Fruit fly (Drosophila melanogaster): ENCODE measurements around the gene CG9915.
A peak's percentile ranks its signal among the peaks of the same experiment; 100 is the strongest.

Gene CG9915

dm6 chrX:16275168-16275853 is 37.6 kb downstream of the CG9915 start:
- TF ChIP-seq CG17806 (tag; optimal IDR thresholded peaks at IDR 0.05) (no peak), CG14655 (GFP tag; optimal IDR thresholded peaks at IDR 0.05) (no peak), rn (GFP tag; IDR thresholded peaks at IDR 0.05) (no peak), CG9948 (tag; optimal IDR thresholded peaks at IDR 0.05) (no peak)

dm6 chrX:16270795-16271194 is 42.1 kb downstream of the CG9915 start, which contains the start of gene Mfe2:
TSS of gene Mfe2 (plus strand) at chrX:16270951.
- TF ChIP-seq CG32121 (GFP tag; IDR thresholded peaks at IDR 0.05) (peak; percentile 52), Pif1A (GFP tag; optimal IDR thresholded peaks at IDR 0.05) (peak; percentile 15), EcR (GFP tag; optimal IDR thresholded peaks at IDR 0.05) (peak; percentile 65), CG15710 (tag; optimal IDR thresholded peaks at IDR 0.05) (peak; percentile 22), D1 (tag; optimal IDR thresholded peaks at IDR 0.05) (no peak), CG10348 (GFP tag; IDR thresholded peaks at IDR 0.05) (no peak), CG17806 (tag; optimal IDR thresholded peaks at IDR 0.05) (peak; percentile 14), fd96Ca (GFP tag; IDR thresholded peaks at IDR 0.05) (no peak), CG4496 (GFP tag; IDR thresholded peaks at IDR 0.05) (peak; percentile 60; the same call in 1 of the 3 replicates), CG8301 (tag; optimal IDR thresholded peaks at IDR 0.05) (peak; percentile 35), CG8159 (tag; optimal IDR thresholded peaks at IDR 0.05) (peak; percentile 28), CG12605 (GFP tag; IDR thresholded peaks at IDR 0.05) (peak; percentile 39; the same call in 1 of the 2 replicates), CG14655 (GFP tag; optimal IDR thresholded peaks at IDR 0.05) (peak; percentile 55), CG13204 (GFP tag; optimal IDR thresholded peaks at IDR 0.05) (peak; percentile 37), Pif1B (GFP tag; optimal IDR thresholded peaks at IDR 0.05) (no peak), gl (tag; optimal IDR thresholded peaks at IDR 0.05) (peak; percentile 83), rn (GFP tag; IDR thresholded peaks at IDR 0.05) (0 out of 2 replicates have a peak, but pooled peaks have one; percentile 12), CG34367 (tag; optimal IDR thresholded peaks at IDR 0.05) (peak; percentile 31), Snoo (tag; optimal IDR thresholded peaks at IDR 0.05) (no peak), Ets98B (GFP tag; IDR thresholded peaks at IDR 0.05) (peak; percentile 65; the same call in 1 of the 2 replicates), CG9948 (tag; optimal IDR thresholded peaks at IDR 0.05) (no peak)

dm6 chrX:16266437-16266836 is 46.5 kb downstream of the CG9915 start, which contains the start of gene CG12507:
TSS of gene CG12507 (minus strand) at chrX:16266537.
- TF ChIP-seq D1 (tag; optimal IDR thresholded peaks at IDR 0.05) = no peak
- no peak for TF ChIP-seq gl (tag; optimal IDR thresholded peaks at IDR 0.05)
- TF ChIP-seq CG9948 (tag; optimal IDR thresholded peaks at IDR 0.05) = no peak
- no peak for TF ChIP-seq EcR (GFP tag; optimal IDR thresholded peaks at IDR 0.05)
- TF ChIP-seq Ets98B (GFP tag; IDR thresholded peaks at IDR 0.05) = no peak
- no peak for TF ChIP-seq CG17806 (tag; optimal IDR thresholded peaks at IDR 0.05)
- no peak for TF ChIP-seq Snoo (tag; optimal IDR thresholded peaks at IDR 0.05)
- no peak for TF ChIP-seq CG8301 (tag; optimal IDR thresholded peaks at IDR 0.05)
- TF ChIP-seq CG10348 (GFP tag; IDR thresholded peaks at IDR 0.05) = no peak
- TF ChIP-seq CG34367 (tag; optimal IDR thresholded peaks at IDR 0.05) = no peak
- no peak for TF ChIP-seq Pif1B (GFP tag; optimal IDR thresholded peaks at IDR 0.05)
- no peak for TF ChIP-seq CG14655 (GFP tag; optimal IDR thresholded peaks at IDR 0.05)
- no peak for TF ChIP-seq CG13204 (GFP tag; optimal IDR thresholded peaks at IDR 0.05)
- TF ChIP-seq CG32121 (GFP tag; IDR thresholded peaks at IDR 0.05) = no peak
- no peak for TF ChIP-seq fd96Ca (GFP tag; IDR thresholded peaks at IDR 0.05)
- TF ChIP-seq CG4496 (GFP tag; IDR thresholded peaks at IDR 0.05) = no peak
- TF ChIP-seq rn (GFP tag; IDR thresholded peaks at IDR 0.05) = no peak
- TF ChIP-seq CG8159 (tag; optimal IDR thresholded peaks at IDR 0.05) = no peak

- peak; percentile 49 for TF ChIP-seq Snoo (tag; optimal IDR thresholded peaks at IDR 0.05)
- TF ChIP-seq CG32121 (GFP tag; IDR thresholded peaks at IDR 0.05) = peak; percentile 33; the same call in 1 of the 2 replicates
- TF ChIP-seq CG13204 (GFP tag; optimal IDR thresholded peaks at IDR 0.05) = no peak
- TF ChIP-seq EcR (GFP tag; optimal IDR thresholded peaks at IDR 0.05) = no peak
- TF ChIP-seq CG14655 (GFP tag; optimal IDR thresholded peaks at IDR 0.05) = peak; percentile 59
- TF ChIP-seq fd96Ca (GFP tag; IDR thresholded peaks at IDR 0.05) = peak; percentile 60; the same call in 2 of the 3 replicates
- no peak for TF ChIP-seq D1 (tag; optimal IDR thresholded peaks at IDR 0.05)
- peak; percentile 51 for TF ChIP-seq Pif1B (GFP tag; optimal IDR thresholded peaks at IDR 0.05)
- peak; percentile 63 for TF ChIP-seq Pif1A (GFP tag; optimal IDR thresholded peaks at IDR 0.05)
- peak; percentile 71 for TF ChIP-seq CG8159 (tag; optimal IDR thresholded peaks at IDR 0.05)
- TF ChIP-seq gl (tag; optimal IDR thresholded peaks at IDR 0.05) = no peak
- peak; percentile 69 for TF ChIP-seq CG17806 (tag; optimal IDR thresholded peaks at IDR 0.05)
- TF ChIP-seq CG8301 (tag; optimal IDR thresholded peaks at IDR 0.05) = peak; percentile 54
- peak; percentile 52; the same call in 1 of the 3 replicates for TF ChIP-seq CG4496 (GFP tag; IDR thresholded peaks at IDR 0.05)
- TF ChIP-seq CG15710 (tag; optimal IDR thresholded peaks at IDR 0.05) = peak; percentile 68
- TF ChIP-seq CG10348 (GFP tag; IDR thresholded peaks at IDR 0.05) = no peak
- 0 out of 2 replicates have a peak, but pooled peaks have one; percentile 46 for TF ChIP-seq Ets98B (GFP tag; IDR thresholded peaks at IDR 0.05)
- no peak for TF ChIP-seq rn (GFP tag; IDR thresholded peaks at IDR 0.05)
- peak; percentile 69 for TF ChIP-seq CG34367 (tag; optimal IDR thresholded peaks at IDR 0.05)
- TF ChIP-seq CG12605 (GFP tag; IDR thresholded peaks at IDR 0.05) = peak; percentile 38; the same call in 1 of the 2 replicates
- peak; percentile 68 for TF ChIP-seq CG9948 (tag; optimal IDR thresholded peaks at IDR 0.05)
Observed at dm6 chrX:16263415-16263814, 49.5 kb downstream of the CG9915 start.

Measured in whole organism, pupa.